Worm (Caenorhabditis elegans): ENCODE measurements around the gene cki-2.

DNA sequence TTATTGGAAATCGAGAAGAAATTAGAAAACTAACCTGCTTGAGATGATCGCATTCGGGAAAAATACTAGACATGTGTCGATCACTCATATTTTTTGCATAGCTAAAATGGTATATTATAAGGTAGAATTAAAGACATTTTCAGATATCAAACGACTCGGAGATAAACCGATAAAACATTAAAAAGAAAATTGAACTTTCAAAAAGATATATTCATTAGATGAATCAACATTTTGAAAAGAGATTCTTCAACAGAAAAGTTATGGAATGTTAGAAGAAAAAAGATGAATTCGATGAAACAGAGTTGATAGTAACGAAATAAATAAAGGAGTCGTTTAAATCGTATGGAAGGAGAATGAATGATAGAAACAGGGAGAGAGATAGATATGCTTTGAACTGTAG, 39.3 kb downstream of the cki-2 start, which contains the start of gene mdmh-35:
- no peak for TF ChIP-seq nhr-11 (tag; optimal IDR thresholded peaks at IDR 0.05)
- no peak for TF ChIP-seq tbx-2 (tag; optimal IDR thresholded peaks at IDR 0.05)
- no peak for TF ChIP-seq ceh-9 (tag; optimal IDR thresholded peaks at IDR 0.05)
- no peak for TF ChIP-seq ets-4 (tag; optimal IDR thresholded peaks at IDR 0.05)
- no peak for TF ChIP-seq ztf-16 (tag; optimal IDR thresholded peaks at IDR 0.05)
- TF ChIP-seq fkh-10 (GFP tag; optimal IDR thresholded peaks at IDR 0.05): no peak
- TF ChIP-seq ama-1 (optimal IDR thresholded peaks at IDR 0.05): no peak
- no peak for TF ChIP-seq unc-55 (GFP tag; optimal IDR thresholded peaks at IDR 0.05)
- no peak for TF ChIP-seq pqm-1 (tag; optimal IDR thresholded peaks at IDR 0.05)
- no peak for TF ChIP-seq elt-4 (tag; optimal IDR thresholded peaks at IDR 0.05)
- TF ChIP-seq rnt-1 (tag; optimal IDR thresholded peaks at IDR 0.05): no peak
- no peak for TF ChIP-seq fkh-6 (tag; optimal IDR thresholded peaks at IDR 0.05)
